Worm (Caenorhabditis elegans) whole organism, young adult: ENCODE results near the gene nlr-1.

Experiments used
- B0336.3 ChIP-seq: fragments of 200-800 bp; sonication (Bioruptor generic); IDR thresholded peaks from 2 replicates; pipeline ENCODE4 v1.3.6; 2022; ENCODE audit warnings: missing genetic modification characterization, missing compliant biosample characterization
- D2030.7 ChIP-seq: fragments of 200-800 bp; sonication (Bioruptor generic); IDR thresholded peaks from 2 replicates; pipeline ENCODE4 v1.3.6; 2022; ENCODE audit warnings: missing genetic modification reagents, missing genetic modification characterization, missing compliant biosample characterization
- F33H1.4 ChIP-seq: fragments of 200-800 bp; sonication (Bioruptor generic); IDR thresholded peaks from 2 replicates; pipeline ENCODE4 v1.3.6; 2022; ENCODE audit warnings: missing genetic modification reagents, missing genetic modification characterization, missing compliant biosample characterization
- F55B11.4 ChIP-seq: sonication (generic microtip); optimal IDR thresholded peaks from 2 replicates; lab custom pipeline; 2016; ENCODE audit warnings: missing compliant biosample characterization, missing genetic modification characterization, borderline replicate concordance; ENCODE audit not compliant: insufficient read depth
- F57C9.4 ChIP-seq: sonication (generic microtip); optimal IDR thresholded peaks from 2 replicates; lab custom pipeline; 2017; ENCODE audit warnings: mild to moderate bottlenecking, missing genetic modification characterization, missing compliant biosample characterization
- T07F8.4 ChIP-seq: sonication (generic microtip); optimal IDR thresholded peaks from 2 replicates; lab custom pipeline; 2016; ENCODE audit warnings: mild to moderate bottlenecking, missing genetic modification characterization, moderate library complexity, missing compliant biosample characterization
- Y53F4B.3 ChIP-seq: fragments of 200-800 bp; sonication (Bioruptor generic); IDR thresholded peaks from 2 replicates; pipeline ENCODE4 v1.3.6; 2022; ENCODE audit warnings: missing genetic modification reagents, missing genetic modification characterization, missing compliant biosample characterization
- Y56A3A.18 ChIP-seq: fragments of 200-800 bp; sonication (Bioruptor generic); IDR thresholded peaks from 2 replicates; pipeline ENCODE4 v1.3.6; 2022; ENCODE audit warnings: missing genetic modification reagents, missing genetic modification characterization, missing compliant biosample characterization
- Y67H2A.10 ChIP-seq: fragments of 200-800 bp; sonication (Bioruptor generic); conservative IDR thresholded peaks from 2 replicates; pipeline ENCODE4 v1.3.6; 2022; ENCODE audit warnings: missing genetic modification reagents, missing genetic modification characterization, missing compliant biosample characterization
- atf-7 ChIP-seq: sonication (generic microtip); optimal IDR thresholded peaks from 2 replicates; lab custom pipeline; 2017; ENCODE audit warnings: mild to moderate bottlenecking, missing genetic modification characterization, missing compliant biosample characterization
- attf-3 ChIP-seq: fragments of 200-800 bp; sonication (Bioruptor generic); conservative IDR thresholded peaks from 2 replicates; pipeline ENCODE4 v1.3.6; 2022; ENCODE audit warnings: missing genetic modification reagents, missing genetic modification characterization, missing compliant biosample characterization
- attf-5 ChIP-seq: fragments of 200-800 bp; sonication (Bioruptor generic); optimal IDR thresholded peaks from 2 replicates; lab custom pipeline; 2018; ENCODE audit warnings: mild to moderate bottlenecking, missing genetic modification characterization, missing compliant biosample characterization
- ccch-3 ChIP-seq: fragments of 200-800 bp; sonication (Bioruptor generic); optimal IDR thresholded peaks from 2 replicates; lab custom pipeline; 2018; ENCODE audit warnings: mild to moderate bottlenecking, missing genetic modification characterization, missing compliant biosample characterization
- ceh-91 ChIP-seq: fragments of 200-800 bp; sonication (Bioruptor generic); IDR thresholded peaks from 2 replicates; pipeline ENCODE4 v1.3.6; 2022; ENCODE audit warnings: missing genetic modification reagents, missing genetic modification characterization, missing compliant biosample characterization
- dpl-1 ChIP-seq: fragments of 150-350 bp; optimal IDR thresholded peaks from 2 replicates; lab custom pipeline; 2014; ENCODE audit warnings: missing biosample characterization, missing genetic modification reagents, missing genetic modification characterization
- efl-1 ChIP-seq: fragments of 150-350 bp; optimal IDR thresholded peaks from 2 replicates; lab custom pipeline; 2014; ENCODE audit warnings: missing biosample characterization, missing genetic modification reagents, missing genetic modification characterization
- egl-44 ChIP-seq: fragments of 200-800 bp; sonication (Bioruptor generic); IDR thresholded peaks from 2 replicates; pipeline ENCODE4 v1.3.6; 2022; ENCODE audit warnings: missing genetic modification reagents, missing genetic modification characterization, missing compliant biosample characterization
- egrh-3 ChIP-seq: fragments of 200-800 bp; sonication (Bioruptor generic); IDR thresholded peaks from 2 replicates; pipeline ENCODE4 v1.3.6; 2022; ENCODE audit warnings: missing genetic modification reagents, missing genetic modification characterization, missing compliant biosample characterization
- ekl-4 ChIP-seq: fragments of 200-800 bp; sonication (Bioruptor generic); IDR thresholded peaks from 2 replicates; pipeline ENCODE4 v1.3.6; 2022; ENCODE audit warnings: missing genetic modification reagents, missing genetic modification characterization, missing compliant biosample characterization
- him-1 ChIP-seq: sonication (generic microtip); optimal IDR thresholded peaks from 2 replicates; lab custom pipeline; 2016; ENCODE audit warnings: missing genotype, missing genetic modification reagents, missing genetic modification characterization, missing compliant biosample characterization
- let-607 ChIP-seq, 2 experiments: fragments of 200-800 bp in 1 of 2; sonication (Bioruptor generic) in 1 of 2; sonication (generic microtip) in 1 of 2; optimal IDR thresholded peaks; 2 replicates each; lab custom pipeline; 2016 to 2018; ENCODE audit warnings: mild to moderate bottlenecking in 2 of 2, missing compliant biosample characterization in 2 of 2, missing genetic modification characterization in 2 of 2, moderate library complexity in 2 of 2, missing genotype in 1 of 2
- lin-26 ChIP-seq: fragments of 200-800 bp; sonication (Bioruptor generic); IDR thresholded peaks from 2 replicates; pipeline ENCODE4 v1.3.6; 2022; ENCODE audit warnings: missing genetic modification reagents, missing genetic modification characterization, missing compliant biosample characterization
- lin-35 ChIP-seq, 3 experiments: fragments of 150-350 bp in 2 of 3; sonication (generic microtip) in 1 of 3; optimal IDR thresholded peaks; 2 replicates each; lab custom pipeline; 2014 to 2018; ENCODE audit warnings: missing biosample characterization in 3 of 3, missing genetic modification characterization in 3 of 3, missing genetic modification reagents in 3 of 3
- lin-40 ChIP-seq: sonication (generic microtip); optimal IDR thresholded peaks from 2 replicates; lab custom pipeline; 2016; ENCODE audit warnings: missing genetic modification characterization, mild to moderate bottlenecking, missing compliant biosample characterization, missing genotype, missing genetic modification reagents
- lin-54 ChIP-seq: fragments of 200-800 bp; sonication (Bioruptor generic); optimal IDR thresholded peaks from 2 replicates; lab custom pipeline; 2018; ENCODE audit warnings: mild to moderate bottlenecking, missing genetic modification characterization, missing compliant biosample characterization
- lsl-1 ChIP-seq: fragments of 200-800 bp; sonication (Bioruptor generic); optimal IDR thresholded peaks from 2 replicates; lab custom pipeline; 2018; ENCODE audit warnings: mild to moderate bottlenecking, missing genetic modification characterization, moderate library complexity, missing compliant biosample characterization
- madf-10 ChIP-seq: sonication (generic microtip); optimal IDR thresholded peaks from 2 replicates; lab custom pipeline; 2016; ENCODE audit warnings: mild to moderate bottlenecking, missing genetic modification characterization, missing compliant biosample characterization
- madf-6 ChIP-seq: fragments of 200-800 bp; sonication (Bioruptor generic); IDR thresholded peaks from 2 replicates; pipeline ENCODE4 v1.3.6; 2022; ENCODE audit warnings: missing genetic modification reagents, missing genetic modification characterization, missing compliant biosample characterization
- madf-8 ChIP-seq: fragments of 200-800 bp; sonication (Bioruptor generic); conservative IDR thresholded peaks from 2 replicates; pipeline ENCODE4 v1.3.6; 2022; ENCODE audit warnings: missing genetic modification reagents, missing genetic modification characterization, missing compliant biosample characterization
- nhr-80 ChIP-seq: sonication (generic microtip); optimal IDR thresholded peaks from 2 replicates; lab custom pipeline; 2016; ENCODE audit warnings: missing genetic modification characterization, missing compliant biosample characterization
- nhr-90 ChIP-seq: sonication (generic microtip); optimal IDR thresholded peaks from 2 replicates; lab custom pipeline; 2016; ENCODE audit warnings: missing genotype, mild to moderate bottlenecking, missing genetic modification characterization, missing compliant biosample characterization
- pbrm-1 ChIP-seq: fragments of 200-800 bp; sonication (Bioruptor generic); IDR thresholded peaks from 2 replicates; pipeline ENCODE4 v1.3.6; 2022; ENCODE audit warnings: missing genetic modification reagents, missing genetic modification characterization, missing compliant biosample characterization
- sdz-38 ChIP-seq: sonication (generic microtip); optimal IDR thresholded peaks from 2 replicates; lab custom pipeline; 2016; ENCODE audit warnings: missing genotype, missing genetic modification characterization, missing compliant biosample characterization
- snpc-1.3 ChIP-seq: sonication (generic microtip); optimal IDR thresholded peaks from 2 replicates; lab custom pipeline; 2017; ENCODE audit warnings: missing genetic modification characterization, mild to moderate bottlenecking, missing compliant biosample characterization, antibody characterized with exemption, moderate library complexity, missing genotype, missing genetic modification reagents; ENCODE audit not compliant: insufficient read depth
- snpc-4 ChIP-seq, 5 experiments: fragments of 150-350 bp in 1 of 5; sonication (generic microtip) in 4 of 5; optimal IDR thresholded peaks; 2 replicates each; lab custom pipeline; 2014 to 2018; ENCODE audit warnings: missing genetic modification characterization in 5 of 5, missing biosample characterization in 3 of 5, antibody characterized with exemption in 2 of 5, mild to moderate bottlenecking in 2 of 5, missing compliant biosample characterization in 2 of 5, missing genotype in 2 of 5, moderate library complexity in 2 of 5, missing genetic modification reagents in 1 of 5
- somi-1 ChIP-seq: fragments of 200-800 bp; sonication (Bioruptor generic); optimal IDR thresholded peaks from 2 replicates; lab custom pipeline; 2018; ENCODE audit warnings: mild to moderate bottlenecking, missing genetic modification characterization, missing compliant biosample characterization
- tbx-9 ChIP-seq: sonication (generic microtip); optimal IDR thresholded peaks from 2 replicates; lab custom pipeline; 2016; ENCODE audit warnings: borderline replicate concordance, missing genetic modification characterization, inconsistent platforms, missing compliant biosample characterization
- tlf-1 ChIP-seq: fragments of 200-800 bp; sonication (Bioruptor generic); optimal IDR thresholded peaks from 2 replicates; lab custom pipeline; 2018; ENCODE audit warnings: mild to moderate bottlenecking, missing genetic modification characterization, missing compliant biosample characterization
- xnd-1 ChIP-seq: sonication (generic microtip); optimal IDR thresholded peaks from 2 replicates; lab custom pipeline; 2016; ENCODE audit warnings: missing genotype, missing genetic modification reagents, missing genetic modification characterization, missing compliant biosample characterization
- ztf-25 ChIP-seq: fragments of 200-800 bp; sonication (Bioruptor generic); IDR thresholded peaks from 2 replicates; pipeline ENCODE4 v1.3.6; 2022; ENCODE audit warnings: missing genetic modification reagents, missing genetic modification characterization, missing compliant biosample characterization

Gene nlr-1

DNA sequence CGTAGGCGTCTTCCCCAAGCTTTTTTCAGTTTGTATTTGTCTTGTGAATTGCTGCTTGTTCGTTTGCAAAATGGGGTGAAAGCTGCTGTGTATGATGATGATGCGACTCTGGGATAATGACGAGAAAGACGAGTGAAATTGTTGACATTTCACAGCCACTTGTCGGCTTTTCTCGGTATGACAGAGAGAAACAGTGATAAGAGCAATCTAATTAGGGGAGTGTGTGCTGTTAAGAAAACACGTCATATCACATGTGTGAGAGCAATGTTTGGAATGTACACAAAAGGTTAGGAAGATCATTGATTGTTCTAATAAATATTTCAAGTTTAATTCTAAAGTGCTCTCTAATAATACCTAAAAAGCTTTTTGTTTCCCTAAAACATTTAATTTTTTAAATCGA, 19.5 kb upstream of the nlr-1 start (continued):
- TF ChIP-seq ccch-3 (GFP tag; lab: Kevin White, UChicago) (no peak), attf-5 (no peak), pbrm-1 (GFP tag; lab: Robert Waterston, UW) (0 out of 2 replicates have a peak, but pooled peaks have one; percentile 15), egrh-3 (GFP tag; lab: Robert Waterston, UW) (no peak), lin-26 (GFP tag; lab: Robert Waterston, UW) (no peak), ceh-91 (GFP tag; lab: Robert Waterston, UW) (no peak), tlf-1 (GFP tag; lab: Kevin White, UChicago) (no peak), him-1 (tag; lab: Kevin White, UChicago) (no peak), F57C9.4 (tag; lab: Kevin White, UChicago) (no peak), egl-44 (GFP tag; lab: Robert Waterston, UW) (no peak), lin-35 (GFP tag; optimal IDR thresholded peaks at IDR 0.05; lab: Kevin White, UChicago) (no peak), F55B11.4 (tag; lab: Kevin White, UChicago) (no peak)

DNA sequence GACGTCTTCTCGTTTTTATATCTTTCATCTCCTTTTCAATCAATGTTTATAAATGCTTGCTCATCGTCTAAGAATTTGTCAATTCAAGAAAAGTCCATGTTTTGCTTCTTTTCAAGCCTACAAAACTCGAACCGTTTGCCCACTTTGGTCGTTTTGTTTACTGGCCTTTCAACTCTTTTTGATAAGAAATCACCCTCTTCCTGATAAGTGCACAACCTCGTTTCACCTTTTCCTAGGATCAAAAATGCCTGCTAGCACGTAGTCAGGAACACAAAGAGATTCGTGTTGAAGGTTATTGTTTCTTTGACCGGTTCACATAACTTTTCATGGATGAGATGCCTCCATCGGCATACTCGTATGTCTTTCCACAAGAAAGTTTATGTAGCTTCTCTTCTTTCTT, 18.5 kb upstream of the nlr-1 start:
- TF ChIP-seq snpc-4 (GFP tag; optimal IDR thresholded peaks at IDR 0.05; lab: Kevin White, UChicago), result no peak
- no peak for TF ChIP-seq snpc-4 (tag; optimal IDR thresholded peaks at IDR 0.05; lab: Kevin White, UChicago)
- TF ChIP-seq B0336.3 (GFP tag; lab: Robert Waterston, UW), result no peak
- no peak for TF ChIP-seq lin-40 (tag; lab: Kevin White, UChicago)
- TF ChIP-seq madf-8 (GFP tag; lab: Robert Waterston, UW), result no peak
- TF ChIP-seq nhr-80, result peak; percentile 42
- TF ChIP-seq lin-26 (GFP tag; lab: Robert Waterston, UW), result no peak

DNA sequence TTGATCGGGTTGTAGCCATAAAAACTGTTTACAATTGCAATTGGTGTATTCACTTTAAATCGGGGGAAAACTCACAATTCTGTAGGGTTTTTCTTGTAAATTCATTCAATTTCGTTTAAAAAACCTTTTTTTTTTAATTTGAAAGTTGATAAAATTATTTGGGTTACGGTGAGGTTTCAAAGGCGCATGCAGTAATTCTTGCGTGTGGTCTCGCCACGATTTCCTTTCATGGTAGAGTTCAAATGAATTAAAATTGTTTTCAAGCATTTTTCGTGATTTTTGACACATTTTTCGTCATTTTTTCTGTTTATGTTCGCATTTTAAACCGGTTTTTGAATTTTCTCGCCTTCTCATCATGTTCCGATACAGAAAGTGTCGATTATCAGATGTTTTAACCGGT, 16.5 kb upstream of the nlr-1 start:
- peak; percentile 60 for TF ChIP-seq snpc-1.3 (tag; lab: Kevin White, UChicago)
- no peak for TF ChIP-seq attf-5
- no peak for TF ChIP-seq T07F8.4
- no peak for TF ChIP-seq Y67H2A.10 (GFP tag; lab: Robert Waterston, UW)
- peak; percentile 91 for TF ChIP-seq madf-6 (GFP tag; lab: Robert Waterston, UW)
- TF ChIP-seq lsl-1, result peak; percentile 93
- no peak for TF ChIP-seq ceh-91 (GFP tag; lab: Robert Waterston, UW)
- no peak for TF ChIP-seq let-607 (tag; optimal IDR thresholded peaks at IDR 0.05; lab: Kevin White, UChicago)
- TF ChIP-seq D2030.7 (GFP tag; lab: Robert Waterston, UW), result peak; percentile 54; the same call in 1 of the 2 replicates
- no peak for TF ChIP-seq ccch-3 (GFP tag; lab: Kevin White, UChicago)
- TF ChIP-seq snpc-4 (GFP tag; optimal IDR thresholded peaks at IDR 0.05; lab: Kevin White, UChicago), result peak; percentile 41
- TF ChIP-seq snpc-4 (tag; optimal IDR thresholded peaks at IDR 0.05; lab: Kevin White, UChicago), result peak in 2 of 4 experiments; percentile 39 to 60
- TF ChIP-seq tbx-9 (tag; lab: Kevin White, UChicago), result no peak
- peak; percentile 91 for TF ChIP-seq F33H1.4 (GFP tag; lab: Robert Waterston, UW)
- peak; percentile 70 for TF ChIP-seq madf-8 (GFP tag; lab: Robert Waterston, UW)
- peak; percentile 14 for TF ChIP-seq him-1 (tag; lab: Kevin White, UChicago)
- TF ChIP-seq sdz-38 (tag; lab: Kevin White, UChicago), result no peak
- TF ChIP-seq attf-3 (GFP tag; lab: Robert Waterston, UW), result peak; percentile 37; the same call in 1 of the 2 replicates
- no peak for TF ChIP-seq madf-10 (tag; lab: Kevin White, UChicago)
- no peak for TF ChIP-seq ztf-25 (GFP tag; lab: Robert Waterston, UW)
- TF ChIP-seq tlf-1 (GFP tag; lab: Kevin White, UChicago), result no peak
- no peak for TF ChIP-seq Y53F4B.3 (GFP tag; lab: Robert Waterston, UW)
- TF ChIP-seq lin-54 (GFP tag; lab: Kevin White, UChicago), result peak; percentile 58
- TF ChIP-seq egrh-3 (GFP tag; lab: Robert Waterston, UW), result no peak
- peak; percentile 35 for TF ChIP-seq efl-1 (GFP tag; lab: Kevin White, UChicago)
- no peak for TF ChIP-seq Y56A3A.18 (GFP tag; lab: Robert Waterston, UW)
- TF ChIP-seq somi-1, result no peak
- TF ChIP-seq nhr-80, result no peak
- no peak for TF ChIP-seq atf-7 (tag; lab: Kevin White, UChicago)
- TF ChIP-seq nhr-90 (tag; lab: Kevin White, UChicago), result no peak
- peak; percentile 89 for TF ChIP-seq xnd-1
- TF ChIP-seq ekl-4 (GFP tag; lab: Robert Waterston, UW), result no peak
- TF ChIP-seq dpl-1 (GFP tag; lab: Kevin White, UChicago), result peak; percentile 16
- TF ChIP-seq, all 124 proteins: peak for 13
